Worm (Caenorhabditis elegans) whole organism, young adult: ENCODE results near the gene denn-4.

Experiments
- die-1 ChIP-seq: sonication (generic microtip); optimal IDR thresholded peaks from 2 replicates; lab custom pipeline; 2016; ENCODE audit warnings: missing genotype, mild to moderate bottlenecking, missing genetic modification characterization, missing compliant biosample characterization
- nfya-2 ChIP-seq: fragments of 200-800 bp; sonication (Bioruptor generic); IDR thresholded peaks from 2 replicates; pipeline ENCODE4 v1.3.6; 2022; ENCODE audit warnings: missing genetic modification reagents, missing genetic modification characterization, missing compliant biosample characterization
- nhr-179 ChIP-seq: sonication (generic microtip); optimal IDR thresholded peaks from 2 replicates; lab custom pipeline; 2016; ENCODE audit warnings: mild to moderate bottlenecking, missing genetic modification characterization, missing compliant biosample characterization
- snpc-3.4 ChIP-seq: sonication (generic microtip); optimal IDR thresholded peaks from 2 replicates; lab custom pipeline; 2017; ENCODE audit warnings: missing genetic modification characterization, mild to moderate bottlenecking, missing compliant biosample characterization, antibody characterized with exemption, moderate library complexity, missing genotype, missing genetic modification reagents
- ztf-6 ChIP-seq: fragments of 200-800 bp; sonication (Bioruptor generic); IDR thresholded peaks from 2 replicates; pipeline ENCODE4 v1.3.6; 2022; ENCODE audit warnings: missing genetic modification reagents, missing genetic modification characterization, missing compliant biosample characterization

ce11 chrIV:1920513-1920912 lies 3.3 kb upstream of the denn-4 start:
- TF ChIP-seq die-1 (tag; lab: Kevin White, UChicago) (no peak), nfya-2 (no peak), ztf-6 (GFP tag; lab: Robert Waterston, UW) (no peak), snpc-3.4 (tag; lab: Kevin White, UChicago) (no peak), nhr-179 (tag; lab: Kevin White, UChicago) (no peak)
